Worm (Caenorhabditis elegans) whole organism, L3 larva: Measurements from ENCODE around the gene R11G1.1.

ENCODE experiments used
- R02D3.7 ChIP-seq: fragments of 150-350 bp; optimal IDR thresholded peaks from 2 replicates; lab custom pipeline; 2014; ENCODE audit warnings: missing biosample characterization, missing genetic modification characterization
- ZK546.5 ChIP-seq: sonication (generic microtip); optimal IDR thresholded peaks from 2 replicates; lab custom pipeline; 2017; ENCODE audit warnings: missing biosample characterization, missing genetic modification characterization
- aly-2 ChIP-seq: fragments of 150-350 bp; optimal IDR thresholded peaks from 2 replicates; lab custom pipeline; 2014; ENCODE audit warnings: missing biosample characterization, missing genetic modification characterization
- ama-1 ChIP-seq: fragments of 150-350 bp; optimal IDR thresholded peaks from 2 replicates; lab custom pipeline; 2018
- ceh-16 ChIP-seq: sonication (generic microtip); optimal IDR thresholded peaks from 2 replicates; lab custom pipeline; 2017; ENCODE audit warnings: missing biosample characterization, missing genetic modification characterization
- ceh-28 ChIP-seq: fragments of 150-350 bp; optimal IDR thresholded peaks from 2 replicates; lab custom pipeline; 2014; ENCODE audit warnings: missing biosample characterization, missing genetic modification reagents, missing genetic modification characterization
- ceh-82 ChIP-seq: fragments of 150-350 bp; optimal IDR thresholded peaks from 2 replicates; lab custom pipeline; 2014; ENCODE audit warnings: missing biosample characterization, missing genetic modification characterization
- ceh-9 ChIP-seq: sonication (generic microtip); optimal IDR thresholded peaks from 2 replicates; lab custom pipeline; 2018; ENCODE audit warnings: missing biosample characterization, missing genetic modification characterization
- daf-12 ChIP-seq: fragments of 150-350 bp; optimal IDR thresholded peaks from 2 replicates; lab custom pipeline; 2014; ENCODE audit warnings: missing biosample characterization, missing genetic modification reagents, missing genetic modification characterization
- egl-5 ChIP-seq: fragments of 150-350 bp; optimal IDR thresholded peaks from 2 replicates; lab custom pipeline; 2017; ENCODE audit warnings: missing biosample characterization, missing genetic modification reagents, missing genetic modification characterization, inconsistent platforms
- elt-1 ChIP-seq: fragments of 150-350 bp; optimal IDR thresholded peaks from 2 replicates; lab custom pipeline; 2014; ENCODE audit warnings: missing biosample characterization, missing genetic modification characterization
- elt-2 ChIP-seq: sonication (generic microtip); optimal IDR thresholded peaks from 2 replicates; lab custom pipeline; 2016; ENCODE audit warnings: missing genetic modification reagents, mild to moderate bottlenecking, missing genetic modification characterization, missing compliant biosample characterization
- eor-1 ChIP-seq, 2 experiments: fragments of 150-350 bp; optimal IDR thresholded peaks; 2 replicates each; lab custom pipeline; 2014 to 2018; ENCODE audit warnings: missing biosample characterization in 2 of 2, missing genetic modification characterization in 2 of 2
- fkh-10 ChIP-seq: sonication (generic microtip); optimal IDR thresholded peaks from 2 replicates; lab custom pipeline; 2017; ENCODE audit warnings: missing biosample characterization, missing genetic modification reagents, missing genetic modification characterization
- jun-1 ChIP-seq: fragments of 150-350 bp; optimal IDR thresholded peaks from 2 replicates; lab custom pipeline; 2014; ENCODE audit warnings: missing biosample characterization, missing genetic modification reagents, missing genetic modification characterization
- lin-15B ChIP-seq: fragments of 150-350 bp; optimal IDR thresholded peaks from 2 replicates; lab custom pipeline; 2014; ENCODE audit warnings: missing biosample characterization, missing genetic modification characterization
- lin-39 ChIP-seq: fragments of 150-350 bp; optimal IDR thresholded peaks from 2 replicates; lab custom pipeline; 2018; ENCODE audit warnings: missing biosample characterization, missing genetic modification reagents, missing genetic modification characterization
- lsy-12 ChIP-seq: sonication (generic microtip); optimal IDR thresholded peaks from 2 replicates; lab custom pipeline; 2016; ENCODE audit warnings: mild to moderate bottlenecking, missing genetic modification characterization, missing compliant biosample characterization
- mdl-1 ChIP-seq: fragments of 150-350 bp; optimal IDR thresholded peaks from 2 replicates; lab custom pipeline; 2014; ENCODE audit warnings: missing biosample characterization, missing genetic modification characterization
- mml-1 ChIP-seq: fragments of 150-350 bp; sonication (generic microtip); optimal IDR thresholded peaks from 3 replicates; lab custom pipeline; 2014; ENCODE audit warnings: missing biosample characterization, missing genetic modification characterization
- nhr-11 ChIP-seq: fragments of 150-350 bp; optimal IDR thresholded peaks from 2 replicates; lab custom pipeline; 2014; ENCODE audit warnings: missing biosample characterization, missing genetic modification characterization
- nhr-12 ChIP-seq: fragments of 150-350 bp; optimal IDR thresholded peaks from 2 replicates; lab custom pipeline; 2014; ENCODE audit warnings: missing biosample characterization, missing genetic modification characterization
- nhr-23 ChIP-seq: fragments of 150-350 bp; optimal IDR thresholded peaks from 2 replicates; lab custom pipeline; 2014; ENCODE audit warnings: missing biosample characterization, missing genetic modification reagents, missing genetic modification characterization
- nhr-237 ChIP-seq: fragments of 150-350 bp; optimal IDR thresholded peaks from 2 replicates; lab custom pipeline; 2014; ENCODE audit warnings: missing biosample characterization, missing genetic modification characterization
- nhr-25 ChIP-seq: sonication (generic microtip); optimal IDR thresholded peaks from 2 replicates; lab custom pipeline; 2017; ENCODE audit warnings: missing biosample characterization, missing genetic modification characterization
- nhr-28 ChIP-seq: fragments of 150-350 bp; optimal IDR thresholded peaks from 2 replicates; lab custom pipeline; 2014; ENCODE audit warnings: missing biosample characterization, missing genetic modification characterization
- nhr-43 ChIP-seq: sonication (generic microtip); optimal IDR thresholded peaks from 2 replicates; lab custom pipeline; 2016; ENCODE audit warnings: mild to moderate bottlenecking, missing genetic modification characterization, missing compliant biosample characterization; ENCODE audit not compliant: poor library complexity, severe bottlenecking
- nhr-67 ChIP-seq: fragments of 150-350 bp; optimal IDR thresholded peaks from 2 replicates; lab custom pipeline; 2014; ENCODE audit warnings: missing biosample characterization, missing genetic modification characterization
- nhr-76 ChIP-seq: fragments of 150-350 bp; sonication (generic microtip); optimal IDR thresholded peaks from 5 replicates; lab custom pipeline; 2014; ENCODE audit warnings: missing biosample characterization, missing genetic modification characterization
- pha-4 ChIP-seq: fragments of 150-350 bp; optimal IDR thresholded peaks from 2 replicates; lab custom pipeline; 2014; ENCODE audit warnings: missing biosample characterization, missing genetic modification reagents, missing genetic modification characterization
- pqm-1 ChIP-seq: fragments of 150-350 bp; optimal IDR thresholded peaks from 2 replicates; lab custom pipeline; 2017; ENCODE audit warnings: missing biosample characterization, missing genetic modification characterization, inconsistent platforms
- sea-2 ChIP-seq: fragments of 150-350 bp; sonication (generic microtip); optimal IDR thresholded peaks from 4 replicates; lab custom pipeline; 2014; ENCODE audit warnings: missing biosample characterization, missing genetic modification reagents, missing genetic modification characterization
- skn-1 ChIP-seq: fragments of 150-350 bp; optimal IDR thresholded peaks from 2 replicates; lab custom pipeline; 2014; ENCODE audit warnings: missing biosample characterization, missing genetic modification characterization
- snpc-4 ChIP-seq: fragments of 150-350 bp; optimal IDR thresholded peaks from 2 replicates; lab custom pipeline; 2014; ENCODE audit warnings: missing biosample characterization, missing genetic modification characterization
- tbx-2 ChIP-seq: sonication (generic microtip); optimal IDR thresholded peaks from 2 replicates; lab custom pipeline; 2016; ENCODE audit warnings: mild to moderate bottlenecking, missing genetic modification characterization, missing compliant biosample characterization
- unc-62 ChIP-seq: fragments of 150-350 bp; sonication (generic microtip); optimal IDR thresholded peaks from 4 replicates; lab custom pipeline; 2014; ENCODE audit warnings: missing biosample characterization, missing genetic modification reagents, missing genetic modification characterization
- zag-1 ChIP-seq: fragments of 150-350 bp; optimal IDR thresholded peaks from 2 replicates; lab custom pipeline; 2014; ENCODE audit warnings: missing biosample characterization, missing genetic modification characterization
- ztf-11 ChIP-seq: fragments of 150-350 bp; optimal IDR thresholded peaks from 2 replicates; lab custom pipeline; 2014; ENCODE audit warnings: missing biosample characterization, missing genetic modification characterization
- ztf-4 ChIP-seq: fragments of 150-350 bp; optimal IDR thresholded peaks from 2 replicates; lab custom pipeline; 2014; ENCODE audit warnings: missing biosample characterization, missing genetic modification characterization

The R11G1.1 gene

ce11 chrX:3631550-3631949 lies 27.7 kb upstream of the R11G1.1 start:
- TF ChIP-seq lin-39 (tag; lab: Kevin White, UChicago), result no peak
- TF ChIP-seq aly-2, result no peak
- no peak for TF ChIP-seq snpc-4 (tag; lab: Kevin White, UChicago)
- TF ChIP-seq nhr-25 (tag; lab: Kevin White, UChicago), result no peak
- TF ChIP-seq zag-1 (tag; lab: Kevin White, UChicago), result no peak

DNA sequence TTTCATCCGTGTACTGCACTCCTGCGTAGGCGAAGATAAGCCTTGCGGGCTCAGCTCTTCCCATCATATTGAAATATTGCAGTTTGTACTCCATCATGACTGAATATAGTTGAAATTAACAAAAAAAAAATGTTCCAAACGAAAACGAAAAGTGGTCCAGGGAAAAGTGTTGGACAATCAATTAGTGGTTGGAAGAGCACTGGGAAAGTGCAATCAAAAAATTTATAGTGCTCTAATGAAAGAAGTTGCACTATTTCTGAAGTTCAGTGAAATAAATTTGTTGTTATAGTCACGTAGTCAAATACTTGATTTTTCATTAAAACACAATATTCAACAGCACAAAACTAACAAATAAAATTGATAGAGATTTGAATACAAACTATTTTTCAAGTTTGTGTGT lies 25.6 kb upstream of the R11G1.1 start, which contains the start of gene gst-11:
Gene gst-11 (minus strand): TSS at position 101 of the 400 bp plus-strand sequence.
- TF ChIP-seq nhr-12 (no peak), skn-1 (tag; lab: Kevin White, UChicago) (no peak), elt-1 (tag; lab: Kevin White, UChicago) (no peak), nhr-237 (tag; lab: Kevin White, UChicago) (no peak), ceh-28 (tag; lab: Kevin White, UChicago) (no peak), ama-1 (lab: Kevin White, UChicago) (no peak), snpc-4 (tag; lab: Kevin White, UChicago) (no peak), unc-62 (no peak), jun-1 (tag; lab: Kevin White, UChicago) (no peak), fkh-10 (GFP tag; lab: Kevin White, UChicago) (no peak), mml-1 (tag; lab: Kevin White, UChicago) (no peak), elt-2 (no peak), pha-4 (tag; lab: Kevin White, UChicago) (no peak), egl-5 (tag; lab: Kevin White, UChicago) (no peak), mdl-1 (no peak), nhr-67 (no peak)

DNA sequence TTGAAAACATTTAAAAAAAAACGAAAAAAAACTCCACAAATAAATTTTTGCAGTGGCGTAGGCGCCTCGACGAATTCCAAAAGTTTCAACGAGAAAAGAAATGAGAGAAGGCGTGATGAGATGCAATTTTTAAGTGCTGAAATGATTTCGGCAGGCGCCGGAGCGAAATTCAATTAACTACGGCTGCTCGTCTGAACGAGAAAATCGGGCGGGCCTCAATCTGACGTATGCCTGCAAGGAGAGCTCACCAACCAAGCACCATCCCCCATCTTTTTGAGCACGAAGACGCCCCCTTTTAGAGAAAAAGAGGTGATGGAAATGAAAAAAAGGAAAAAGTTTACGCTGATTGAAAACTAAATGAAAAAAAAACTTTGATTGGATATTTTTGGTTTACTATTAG lies 24.5 kb upstream of the R11G1.1 start:
- TF ChIP-seq fkh-10 (GFP tag; lab: Kevin White, UChicago) (peak; percentile 5), ztf-11 (tag; lab: Kevin White, UChicago) (no peak)

- no peak for TF ChIP-seq ceh-28 (tag; lab: Kevin White, UChicago)
- TF ChIP-seq zag-1 (tag; lab: Kevin White, UChicago), result no peak
- no peak for TF ChIP-seq unc-62
Observed at ce11 chrX:3644796-3645195, 14.5 kb upstream of the R11G1.1 start, which contains the start of gene tmem-24. tmem-24 (minus strand) TSS chrX:3644896.

- TF ChIP-seq nhr-67 (no peak), pqm-1 (tag; lab: Kevin White, UChicago) (no peak), nhr-43 (tag; lab: Kevin White, UChicago) (no peak), nhr-12 (no peak), daf-12 (tag; lab: Kevin White, UChicago) (no peak), ceh-82 (no peak), ztf-4 (tag; lab: Kevin White, UChicago) (no peak), nhr-76 (tag; lab: Kevin White, UChicago) (no peak), fkh-10 (GFP tag; lab: Kevin White, UChicago) (no peak), ceh-28 (tag; lab: Kevin White, UChicago) (no peak), snpc-4 (tag; lab: Kevin White, UChicago) (no peak), ZK546.5 (tag; lab: Kevin White, UChicago) (no peak), lsy-12 (tag; lab: Kevin White, UChicago) (no peak), jun-1 (tag; lab: Kevin White, UChicago) (no peak), mml-1 (tag; lab: Kevin White, UChicago) (no peak), ceh-9 (no peak), eor-1 (tag; optimal IDR thresholded peaks at IDR 0.05; lab: Kevin White, UChicago) (no peak), aly-2 (no peak)
Observed at ce11 chrX:3645924-3646323, 13.4 kb upstream of the R11G1.1 start.

DNA sequence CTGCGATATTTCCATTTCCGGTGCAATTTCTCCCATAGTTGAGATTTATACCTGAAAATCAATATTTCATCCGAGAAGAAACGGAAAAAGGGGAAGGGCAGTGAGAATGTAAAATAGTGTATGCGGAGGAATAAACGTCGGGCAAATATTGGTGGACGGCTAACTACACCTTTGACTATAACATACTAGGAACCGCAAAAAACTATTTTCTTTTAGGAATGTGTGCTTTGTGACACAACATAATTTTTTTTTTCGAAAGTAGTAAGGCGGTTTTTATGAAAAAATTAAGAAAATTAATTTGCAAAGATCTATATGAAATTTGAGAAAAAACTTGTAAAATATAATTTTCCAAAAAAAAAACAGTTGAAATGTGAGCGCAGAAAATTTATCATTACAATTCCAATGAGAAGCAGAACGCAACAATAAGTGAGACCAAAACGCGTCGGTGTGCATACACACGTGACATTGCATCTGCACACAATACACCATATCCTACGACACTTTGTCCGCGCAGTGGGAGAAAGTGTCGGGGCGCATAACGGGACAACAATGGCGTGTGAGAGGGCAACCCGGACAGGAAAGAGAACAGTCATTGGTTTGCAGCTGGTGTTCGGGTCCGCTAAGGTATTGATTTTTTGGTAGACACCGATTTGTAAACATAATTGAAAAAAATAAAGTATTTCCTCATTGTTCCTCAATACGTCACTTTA lies 9.0 kb upstream of the R11G1.1 start, which contains the start of the genes sax-1 and R11G1.2:
Gene sax-1 (minus strand): TSS at position 51 of the 710 bp plus-strand sequence.
Gene R11G1.2 (plus strand): TSS at position 515 of the 710 bp plus-strand sequence.
- TF ChIP-seq nhr-237 (tag; lab: Kevin White, UChicago), result no peak
- TF ChIP-seq unc-62, result no peak
- no peak for TF ChIP-seq nhr-76 (tag; lab: Kevin White, UChicago)
- TF ChIP-seq ztf-11 (tag; lab: Kevin White, UChicago), result no peak
- TF ChIP-seq nhr-11, result no peak
- no peak for TF ChIP-seq ZK546.5 (tag; lab: Kevin White, UChicago)
- peak; percentile 29 for TF ChIP-seq ceh-28 (tag; lab: Kevin White, UChicago)
- TF ChIP-seq ceh-16 (tag; lab: Kevin White, UChicago), result no peak
- TF ChIP-seq ceh-9, result no peak
- TF ChIP-seq mml-1 (tag; lab: Kevin White, UChicago), result no peak
- no peak for TF ChIP-seq sea-2 (GFP tag; lab: Kevin White, UChicago)
- no peak for TF ChIP-seq fkh-10 (GFP tag; lab: Kevin White, UChicago)
- TF ChIP-seq egl-5 (tag; lab: Kevin White, UChicago), result no peak
- peak; percentile 82 for TF ChIP-seq pha-4 (tag; lab: Kevin White, UChicago)
- peak; percentile 25 for TF ChIP-seq lin-15B (tag; lab: Kevin White, UChicago)
- TF ChIP-seq ceh-82, result no peak
- peak; percentile 64 for TF ChIP-seq mdl-1
- TF ChIP-seq R02D3.7, result no peak
- no peak for TF ChIP-seq nhr-12
- TF ChIP-seq lin-39 (tag; lab: Kevin White, UChicago), result peak; percentile 69
- TF ChIP-seq tbx-2, result no peak
- peak; percentile 17 for TF ChIP-seq nhr-23 (tag; lab: Kevin White, UChicago)
- no peak for TF ChIP-seq pqm-1 (tag; lab: Kevin White, UChicago)
- no peak for TF ChIP-seq ama-1 (lab: Kevin White, UChicago)
- peak; percentile 33 for TF ChIP-seq skn-1 (tag; lab: Kevin White, UChicago)
- no peak for TF ChIP-seq nhr-43 (tag; lab: Kevin White, UChicago)
- TF ChIP-seq nhr-28 (tag; lab: Kevin White, UChicago), result no peak
